Fruit fly (Drosophila melanogaster) whole organism, prepupa: ENCODE measurements around the gene nompC.
A peak's percentile ranks its signal among the peaks of the same experiment; 100 is the strongest.

ENCODE experiments used
- CG11294 ChIP-seq: fragments of 200-800 bp; sonication (Bioruptor generic); IDR thresholded peaks from 2 replicates; pipeline ENCODE4 v1.3.6; 2022; ENCODE audit warnings: missing biosample characterization, missing genetic modification characterization
- CG11762 ChIP-seq: fragments of 200-800 bp; sonication (Bioruptor generic); optimal IDR thresholded peaks from 3 replicates; lab custom pipeline; 2016; ENCODE audit warnings: missing biosample characterization, missing genetic modification characterization; ENCODE audit not compliant: insufficient read depth
- CG11902 ChIP-seq: fragments of 200-800 bp; sonication (Bioruptor generic); optimal IDR thresholded peaks from 3 replicates; lab custom pipeline; 2016; ENCODE audit warnings: missing biosample characterization, missing genetic modification characterization
- CG1621 ChIP-seq: fragments of 200-800 bp; sonication (Bioruptor generic); optimal IDR thresholded peaks from 3 replicates; lab custom pipeline; 2018; ENCODE audit warnings: missing biosample characterization, mild to moderate bottlenecking, missing genetic modification characterization
- CG3032 ChIP-seq: fragments of 200-800 bp; optimal IDR thresholded peaks from 2 replicates; lab custom pipeline; 2019; ENCODE audit warnings: missing biosample characterization, mild to moderate bottlenecking, missing genetic modification characterization, moderate library complexity
- CG31627 ChIP-seq: fragments of 200-800 bp; sonication (Bioruptor generic); optimal IDR thresholded peaks from 3 replicates; lab custom pipeline; 2016; ENCODE audit warnings: missing biosample characterization, missing genetic modification characterization
- CG32006 ChIP-seq: fragments of 200-800 bp; sonication (Bioruptor generic); optimal IDR thresholded peaks from 3 replicates; lab custom pipeline; 2017; ENCODE audit warnings: missing biosample characterization, mild to moderate bottlenecking, missing genetic modification characterization
- CG34406 ChIP-seq: fragments of 200-800 bp; sonication (Bioruptor generic); optimal IDR thresholded peaks from 3 replicates; lab custom pipeline; 2016; ENCODE audit warnings: missing biosample characterization, missing genetic modification characterization
- CG3919 ChIP-seq: fragments of 200-800 bp; sonication (Bioruptor generic); optimal IDR thresholded peaks from 3 replicates; lab custom pipeline; 2016; ENCODE audit warnings: missing biosample characterization, missing genetic modification characterization
- CG4318 ChIP-seq: fragments of 200-800 bp; sonication (Bioruptor generic); optimal IDR thresholded peaks from 3 replicates; lab custom pipeline; 2017; ENCODE audit warnings: missing biosample characterization, mild to moderate bottlenecking, missing genetic modification characterization
- CG6163 ChIP-seq: fragments of 200-800 bp; sonication (Bioruptor generic); IDR thresholded peaks from 3 replicates; pipeline ENCODE4 v1.3.6; 2022; ENCODE audit warnings: missing biosample characterization, missing genetic modification characterization
- CG6276 ChIP-seq: fragments of 200-800 bp; sonication (Bioruptor generic); optimal IDR thresholded peaks from 2 replicates; lab custom pipeline; 2017; ENCODE audit warnings: missing biosample characterization, mild to moderate bottlenecking, missing genetic modification characterization
- CG6792 ChIP-seq: fragments of 200-800 bp; sonication (Bioruptor generic); optimal IDR thresholded peaks from 3 replicates; lab custom pipeline; 2016; ENCODE audit warnings: missing biosample characterization, missing genetic modification characterization
- CG6854 ChIP-seq: fragments of 200-800 bp; sonication (Bioruptor generic); optimal IDR thresholded peaks from 2 replicates; lab custom pipeline; 2017; ENCODE audit warnings: missing biosample characterization, mild to moderate bottlenecking, missing genetic modification characterization
- CG7368 ChIP-seq: fragments of 200-800 bp; sonication (Bioruptor generic); optimal IDR thresholded peaks from 3 replicates; lab custom pipeline; 2016; ENCODE audit warnings: missing biosample characterization, missing genetic modification characterization
- CG8119 ChIP-seq: fragments of 200-800 bp; sonication (Bioruptor generic); IDR thresholded peaks from 3 replicates; pipeline ENCODE4 v1.3.6; 2022; ENCODE audit warnings: missing biosample characterization, missing genetic modification characterization
- CG8319 ChIP-seq: fragments of 200-800 bp; sonication (Bioruptor generic); optimal IDR thresholded peaks from 3 replicates; lab custom pipeline; 2016; ENCODE audit warnings: missing biosample characterization, missing genetic modification characterization
- CG8632 ChIP-seq: fragments of 200-800 bp; sonication (Bioruptor generic); optimal IDR thresholded peaks from 3 replicates; lab custom pipeline; 2016; ENCODE audit warnings: missing biosample characterization, missing genetic modification characterization
- Eip75B ChIP-seq: fragments of 200-800 bp; sonication (Bioruptor generic); optimal IDR thresholded peaks from 3 replicates; lab custom pipeline; 2016; ENCODE audit warnings: missing biosample characterization, missing genetic modification characterization
- Eip78C ChIP-seq: fragments of 200-800 bp; sonication (Bioruptor generic); peaks from one replicate; lab custom pipeline; 2016; ENCODE audit warnings: missing biosample characterization, missing genetic modification characterization
- Ets21C ChIP-seq: fragments of 200-800 bp; sonication (Bioruptor generic); optimal IDR thresholded peaks from 3 replicates; lab custom pipeline; 2016; ENCODE audit warnings: missing biosample characterization, missing genetic modification characterization
- Ets96B ChIP-seq: fragments of 200-800 bp; optimal IDR thresholded peaks from 2 replicates; lab custom pipeline; 2019; ENCODE audit warnings: missing biosample characterization, mild to moderate bottlenecking, missing genetic modification characterization, moderate library complexity
- Hr38 ChIP-seq: sonication (Bioruptor generic); optimal IDR thresholded peaks from 2 replicates; lab custom pipeline; 2016; ENCODE audit warnings: missing biosample characterization, missing genetic modification characterization
- Hr39 ChIP-seq: fragments of 200-800 bp; sonication (Bioruptor generic); optimal IDR thresholded peaks from 2 replicates; lab custom pipeline; 2016; ENCODE audit warnings: missing biosample characterization, missing genetic modification characterization
- Lpt ChIP-seq: fragments of 200-800 bp; sonication (Bioruptor generic); optimal IDR thresholded peaks from 3 replicates; lab custom pipeline; 2016; ENCODE audit warnings: missing biosample characterization, missing genetic modification characterization
- Met ChIP-seq: fragments of 200-800 bp; sonication (Bioruptor generic); optimal IDR thresholded peaks from 3 replicates; lab custom pipeline; 2016; ENCODE audit warnings: missing biosample characterization, missing genetic modification characterization
- OdsH ChIP-seq: fragments of 200-800 bp; sonication (Bioruptor generic); optimal IDR thresholded peaks from 3 replicates; lab custom pipeline; 2016; ENCODE audit warnings: missing biosample characterization, missing genetic modification characterization
- Sox14 ChIP-seq: fragments of 200-800 bp; sonication (Bioruptor generic); optimal IDR thresholded peaks from 3 replicates; lab custom pipeline; 2016; ENCODE audit warnings: missing biosample characterization, missing genetic modification characterization
- achi ChIP-seq: fragments of 200-800 bp; sonication (Bioruptor generic); optimal IDR thresholded peaks from 3 replicates; lab custom pipeline; 2016; ENCODE audit warnings: missing biosample characterization, missing genetic modification characterization
- dsx ChIP-seq: fragments of 200-800 bp; optimal IDR thresholded peaks from 3 replicates; lab custom pipeline; 2019; ENCODE audit warnings: missing biosample characterization, mild to moderate bottlenecking, missing genetic modification characterization, moderate library complexity; ENCODE audit not compliant: poor library complexity, severe bottlenecking
- eg ChIP-seq: fragments of 200-800 bp; sonication (Bioruptor generic); IDR thresholded peaks from 3 replicates; pipeline ENCODE4 v1.3.6; 2022; ENCODE audit warnings: missing biosample characterization, missing genetic modification characterization
- fd59A ChIP-seq: fragments of 200-800 bp; sonication (Bioruptor generic); optimal IDR thresholded peaks from 2 replicates; lab custom pipeline; 2017; ENCODE audit warnings: missing biosample characterization, mild to moderate bottlenecking, missing genetic modification characterization, missing genetic modification reagents
- fkh ChIP-seq: fragments of 200-800 bp; sonication (Bioruptor generic); optimal IDR thresholded peaks from 3 replicates; lab custom pipeline; 2017; ENCODE audit warnings: missing biosample characterization, mild to moderate bottlenecking, missing genetic modification characterization, moderate library complexity
- net ChIP-seq: fragments of 200-800 bp; sonication (Bioruptor generic); optimal IDR thresholded peaks from 3 replicates; lab custom pipeline; 2016; ENCODE audit warnings: missing biosample characterization, missing genetic modification characterization
- salr ChIP-seq, 2 experiments: fragments of 200-800 bp; sonication (Bioruptor generic); optimal IDR thresholded peaks; 3 replicates each; lab custom pipeline; 2016 to 2018; ENCODE audit warnings: missing biosample characterization in 2 of 2, missing genetic modification characterization in 2 of 2, mild to moderate bottlenecking in 1 of 2
- ss ChIP-seq, 2 experiments: fragments of 200-800 bp; sonication (Bioruptor generic); optimal IDR thresholded peaks; 2 replicates in 1 of 2; 3 replicates in 1 of 2; lab custom pipeline; 2017 to 2018; ENCODE audit warnings: mild to moderate bottlenecking in 2 of 2, missing biosample characterization in 2 of 2, missing genetic modification characterization in 2 of 2, moderate library complexity in 1 of 2
- svp ChIP-seq: fragments of 200-800 bp; sonication (Bioruptor generic); peaks from one replicate; lab custom pipeline; 2016; ENCODE audit warnings: missing biosample characterization, missing genetic modification characterization

Gene nompC

dm6 chr2L:5398375-5398774 is 52.4 kb downstream of the nompC start (continued):
- TF ChIP-seq OdsH (GFP tag; lab: Kevin White, UChicago) (peak; percentile 27), CG32006 (peak; percentile 59), Ets96B (tag; lab: Kevin White, UChicago) (peak; percentile 30), Met (peak; percentile 22), CG6276 (GFP tag; lab: Kevin White, UChicago) (peak; percentile 4), CG11902 (GFP tag; lab: Kevin White, UChicago) (no peak), salr (GFP tag; optimal IDR thresholded peaks at IDR 0.05; lab: Kevin White, UChicago) (no peak), CG8319 (no peak)

- TF ChIP-seq CG8119 (GFP tag; lab: Robert Waterston, UW) (no peak), Hr38 (GFP tag; lab: Kevin White, UChicago) (no peak), CG11294 (GFP tag; lab: Robert Waterston, UW) (no peak), fd59A (GFP tag; lab: Kevin White, UChicago) (no peak), Ets21C (GFP tag; lab: Kevin White, UChicago) (no peak), Sox14 (GFP tag; lab: Kevin White, UChicago) (no peak), CG3919 (GFP tag; lab: Kevin White, UChicago) (no peak), CG3032 (tag; lab: Kevin White, UChicago) (no peak), Met (no peak), net (GFP tag; lab: Kevin White, UChicago) (no peak), fkh (no peak), CG7368 (no peak), Lpt (GFP tag; lab: Kevin White, UChicago) (no peak), CG32006 (no peak), CG11762 (GFP tag; lab: Kevin White, UChicago) (no peak), Eip78C (GFP tag; lab: Kevin White, UChicago) (no peak), CG31627 (no peak)
- TF ChIP-seq, all 60 proteins: peak for 0
Measured at dm6 chr2L:5401011-5401410, 55.0 kb downstream of the nompC start.

- TF ChIP-seq fkh = peak; percentile 96
- no peak for TF ChIP-seq CG34406 (GFP tag; lab: Kevin White, UChicago)
- TF ChIP-seq CG4318 (GFP tag; lab: Kevin White, UChicago) = no peak
- TF ChIP-seq dsx (GFP tag; lab: Kevin White, UChicago) = peak; percentile 8
- peak; percentile 25 for TF ChIP-seq CG1621 (tag; lab: Kevin White, UChicago)
- no peak for TF ChIP-seq CG6163 (GFP tag; lab: Robert Waterston, UW)
- no peak for TF ChIP-seq CG32006
- TF ChIP-seq salr (GFP tag; optimal IDR thresholded peaks at IDR 0.05; lab: Kevin White, UChicago) = peak; percentile 67 to 70
- TF ChIP-seq, all 60 proteins: peak for 4
Measured at dm6 chr2L:5403552-5404330, 57.7 kb downstream of the nompC start, which contains the start of gene H15. Gene H15, plus strand, starts transcription at chr2L:5404280.

- TF ChIP-seq CG3032 (tag; lab: Kevin White, UChicago) (no peak), ss (GFP tag; optimal IDR thresholded peaks at IDR 0.05; lab: Kevin White, UChicago) (peak in 1 of 2 experiments; percentile 62), CG8319 (no peak), CG7368 (no peak)
Measured at dm6 chr2L:5406958-5407357, 61.0 kb downstream of the nompC start.

DNA sequence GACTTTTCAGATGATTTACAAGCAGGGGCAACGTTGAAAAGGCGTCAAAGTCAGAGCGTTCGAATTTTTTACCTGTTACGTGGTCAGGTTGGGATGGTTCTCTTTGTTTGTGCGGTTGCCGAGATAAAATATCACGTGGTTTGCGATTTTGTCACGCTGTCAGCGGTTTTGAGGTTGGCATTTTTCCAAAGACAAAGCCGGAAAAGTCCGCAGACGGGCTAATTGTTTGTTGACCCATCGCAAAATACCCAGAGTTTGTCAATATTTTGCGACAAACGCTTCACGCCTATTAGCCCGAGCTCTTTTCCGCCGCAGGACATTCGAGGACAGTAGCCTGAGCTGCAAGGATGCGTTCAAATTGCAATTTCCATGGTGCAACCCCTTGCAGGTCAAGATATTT is 64.3 kb downstream of the nompC start:
- no peak for TF ChIP-seq CG3919 (GFP tag; lab: Kevin White, UChicago)
- no peak for TF ChIP-seq achi (GFP tag; lab: Kevin White, UChicago)
- no peak for TF ChIP-seq CG8119 (GFP tag; lab: Robert Waterston, UW)
- no peak for TF ChIP-seq Eip78C (GFP tag; lab: Kevin White, UChicago)
- no peak for TF ChIP-seq Eip75B (GFP tag; lab: Kevin White, UChicago)
- TF ChIP-seq Lpt (GFP tag; lab: Kevin White, UChicago) = no peak
- no peak for TF ChIP-seq eg (GFP tag; lab: Robert Waterston, UW)
- TF ChIP-seq CG1621 (tag; lab: Kevin White, UChicago) = no peak
- TF ChIP-seq salr (GFP tag; optimal IDR thresholded peaks at IDR 0.05; lab: Kevin White, UChicago) = no peak
- TF ChIP-seq Hr39 (GFP tag; lab: Kevin White, UChicago) = no peak
- no peak for TF ChIP-seq CG6792 (GFP tag; lab: Kevin White, UChicago)
- no peak for TF ChIP-seq CG6854 (GFP tag; lab: Kevin White, UChicago)
- TF ChIP-seq CG8632 = no peak
- no peak for TF ChIP-seq svp
- TF ChIP-seq, all 60 proteins: peak for 0
